Fruit fly (Drosophila melanogaster): Measurements from ENCODE around the gene Taf9.
A peak's percentile ranks its signal among the peaks of the same experiment; 100 is the strongest.

Taf9 gene

dm6 chrX:17880269-17880889 lies 38.4 kb downstream of the Taf9 start (continued):
- TF ChIP-seq Atf6 (GFP tag; IDR thresholded peaks at IDR 0.05) (peak; percentile 96), CG4360 (GFP tag; IDR thresholded peaks at IDR 0.05) (peak; percentile 71; the same call in 1 of the 2 replicates), Hsf (GFP tag; optimal IDR thresholded peaks at IDR 0.05) (peak; percentile 93), nau (GFP tag; optimal IDR thresholded peaks at IDR 0.05) (peak; percentile 89), HLH54F (GFP tag; optimal IDR thresholded peaks at IDR 0.05) (peak; percentile 95), sens-2 (GFP tag; IDR thresholded peaks at IDR 0.05) (peak; percentile 88), Dll (GFP tag; IDR thresholded peaks at IDR 0.05; ENCODE audit: partially characterized antibody) (no peak), scrt (GFP tag; optimal IDR thresholded peaks at IDR 0.05) (peak; percentile 86), chm (GFP tag; IDR thresholded peaks at IDR 0.05) (peak; percentile 90; the same call in 1 of the 2 replicates), dysf (GFP tag; IDR thresholded peaks at IDR 0.05) (peak; percentile 97), HHEX (GFP tag; optimal IDR thresholded peaks at IDR 0.05) (peak; percentile 91), CG11723 (GFP tag; optimal IDR thresholded peaks at IDR 0.05) (peak; percentile 94), CG6683 (GFP tag; optimal IDR thresholded peaks at IDR 0.05) (peak; percentile 71), pzg (GFP tag; optimal IDR thresholded peaks at IDR 0.05) (peak; percentile 20), CG15514 (GFP tag; optimal IDR thresholded peaks at IDR 0.05) (peak; percentile 83), ranshi (GFP tag; IDR thresholded peaks at IDR 0.05) (peak; percentile 95), CG2202 (tag; optimal IDR thresholded peaks at IDR 0.05) (peak; percentile 79), D19A (tag; optimal IDR thresholded peaks at IDR 0.05) (peak; percentile 82), CG34224 (GFP tag; IDR thresholded peaks at IDR 0.05; ENCODE audit: partially characterized antibody) (no peak), YL-1 (GFP tag; optimal IDR thresholded peaks at IDR 0.05) (peak; percentile 78), kay (GFP tag; optimal IDR thresholded peaks at IDR 0.05) (peak; percentile 92), CG11504 (tag; optimal IDR thresholded peaks at IDR 0.05) (peak; percentile 94), cad (GFP tag; optimal IDR thresholded peaks at IDR 0.05) (no peak), wor (GFP tag; IDR thresholded peaks at IDR 0.05) (peak; percentile 90), CG8388 (GFP tag; optimal IDR thresholded peaks at IDR 0.05) (peak; percentile 92), zen (tag; optimal IDR thresholded peaks at IDR 0.05) (peak; percentile 66), CG17802 (tag; optimal IDR thresholded peaks at IDR 0.05) (peak; percentile 72), jumu (GFP tag; optimal IDR thresholded peaks at IDR 0.05) (peak; percentile 97), CG8089 (GFP tag; optimal IDR thresholded peaks at IDR 0.05) (peak; percentile 84), CG6654 (GFP tag; optimal IDR thresholded peaks at IDR 0.05) (peak; percentile 81), toy (GFP tag; IDR thresholded peaks at IDR 0.05) (peak; percentile 91), so (GFP tag; IDR thresholded peaks at IDR 0.05) (peak; percentile 95), CG7839 (tag; optimal IDR thresholded peaks at IDR 0.05) (peak; percentile 97), Six4 (GFP tag; optimal IDR thresholded peaks at IDR 0.05) (peak; percentile 84), fru (optimal IDR thresholded peaks at IDR 0.05) (no peak), crc (GFP tag; optimal IDR thresholded peaks at IDR 0.05) (peak; percentile 94), CG12236 (GFP tag; optimal IDR thresholded peaks at IDR 0.05) (peak; percentile 88), CG33213 (GFP tag; optimal IDR thresholded peaks at IDR 0.05) (peak; percentile 84), ham (GFP tag; IDR thresholded peaks at IDR 0.05) (peak; percentile 90), B-H2 (GFP tag; optimal IDR thresholded peaks at IDR 0.05) (peak; percentile 89), CG18619 (GFP tag; optimal IDR thresholded peaks at IDR 0.05) (peak; percentile 93), Blimp-1 (GFP tag; optimal IDR thresholded peaks at IDR 0.05) (peak; percentile 88), CG9797 (GFP tag; optimal IDR thresholded peaks at IDR 0.05) (no peak), btn (GFP tag; optimal IDR thresholded peaks at IDR 0.05) (peak; percentile 80), CG12769 (tag; optimal IDR thresholded peaks at IDR 0.05) (peak; percentile 99), run (tag; optimal IDR thresholded peaks at IDR 0.05) (peak; percentile 89), fd3F (GFP tag; optimal IDR thresholded peaks at IDR 0.05) (peak; percentile 91), CG18011 (GFP tag; optimal IDR thresholded peaks at IDR 0.05) (peak; percentile 82), CG1603 (tag; optimal IDR thresholded peaks at IDR 0.05) (peak; percentile 96)

Measured in whole organism, embryonic.